Worm (Caenorhabditis elegans): Measurements from ENCODE around the gene ZC239.3.
"Not testable (repeated sequence)": the region's sequence is repeated elsewhere in the genome, so short reads cannot be mapped to it uniquely, and the experiment has no call there.

Gene ZC239.3

ce11 chrII:3215762-3216161, at the start of gene ZC239.3:
TSS of gene ZC239.3 (plus strand) at chrII:3216062.
- TF ChIP-seq him-1, dao-5, W03F9.2 (tag; optimal IDR thresholded peaks at IDR 0.05): not testable (repeated sequence)

DNA sequence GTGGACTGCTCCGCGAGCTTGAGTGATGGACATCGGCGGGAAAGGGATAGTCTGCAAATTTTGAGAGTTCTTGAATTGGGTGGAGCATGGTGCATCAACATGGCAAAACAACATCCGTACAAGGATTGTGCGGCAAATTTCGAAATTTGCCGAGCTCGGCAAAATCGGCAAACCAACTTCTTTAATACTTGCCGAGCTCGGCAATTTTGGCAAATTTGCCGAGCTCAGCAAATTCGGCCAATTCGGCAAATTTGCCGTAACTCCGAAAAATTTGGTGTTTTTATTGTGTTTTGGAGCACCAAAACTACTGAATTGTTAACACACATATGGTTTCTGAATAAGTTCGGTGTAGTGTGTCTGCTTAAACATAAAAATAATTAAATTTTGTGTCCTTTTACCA, 45.8 kb upstream of the ZC239.3 start, which contains the start of gene fbxc-55:
Gene fbxc-55, minus strand, starts transcription at position 101 of the 400 bp plus-strand sequence.
- TF ChIP-seq him-1 (tag; optimal IDR thresholded peaks at IDR 0.05) (no peak), W03F9.2 (tag; optimal IDR thresholded peaks at IDR 0.05) (no peak), dao-5 (tag; optimal IDR thresholded peaks at IDR 0.05) (no peak)

DNA sequence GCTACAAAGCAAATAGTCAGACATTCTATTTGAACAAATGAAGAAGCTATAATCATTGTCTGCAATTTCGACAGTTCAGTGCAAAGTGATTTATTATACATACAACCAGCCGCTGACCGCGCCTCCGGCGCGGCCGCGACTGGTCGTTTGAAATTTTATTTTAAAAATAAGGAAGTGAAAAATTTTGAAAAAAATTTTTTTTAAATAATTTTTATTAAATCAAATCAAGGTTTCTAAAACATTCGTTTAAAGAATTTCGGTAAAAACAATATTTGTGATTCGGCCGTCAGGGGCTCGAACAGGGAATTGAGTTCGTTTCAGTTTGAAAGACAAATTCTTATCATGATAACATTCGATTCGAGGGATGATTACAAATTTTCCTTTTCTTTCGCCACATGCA, 43.7 kb upstream of the ZC239.3 start, which contains the start of gene Y27F2A.10:
Gene Y27F2A.10, minus strand, starts transcription at position 101 of the 400 bp plus-strand sequence.
- TF ChIP-seq him-1 (tag; optimal IDR thresholded peaks at IDR 0.05), result no peak

DNA sequence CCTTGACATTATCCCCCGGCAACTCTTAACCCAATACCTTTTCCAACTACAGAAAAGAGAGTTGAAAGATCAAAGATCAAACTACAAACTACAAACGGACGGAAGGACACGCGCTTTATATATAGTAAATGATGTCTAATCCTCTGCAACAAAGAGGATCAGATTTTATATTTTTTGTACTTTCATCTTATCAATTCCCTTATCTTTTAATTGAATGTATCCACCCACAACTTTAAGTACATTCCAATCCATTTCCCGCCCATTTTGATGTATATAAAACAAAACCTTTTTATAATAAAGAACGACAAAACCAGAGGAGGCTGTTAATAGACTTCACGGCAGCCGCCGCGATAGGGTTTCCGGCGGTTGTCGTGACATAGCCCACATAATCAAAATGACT, 38.2 kb upstream of the ZC239.3 start, which contains the start of gene sri-40:
Gene sri-40, plus strand, starts transcription at position 301 of the 400 bp plus-strand sequence.
- TF ChIP-seq dao-5, W03F9.2, him-1 (tag; optimal IDR thresholded peaks at IDR 0.05): not testable (repeated sequence)

DNA sequence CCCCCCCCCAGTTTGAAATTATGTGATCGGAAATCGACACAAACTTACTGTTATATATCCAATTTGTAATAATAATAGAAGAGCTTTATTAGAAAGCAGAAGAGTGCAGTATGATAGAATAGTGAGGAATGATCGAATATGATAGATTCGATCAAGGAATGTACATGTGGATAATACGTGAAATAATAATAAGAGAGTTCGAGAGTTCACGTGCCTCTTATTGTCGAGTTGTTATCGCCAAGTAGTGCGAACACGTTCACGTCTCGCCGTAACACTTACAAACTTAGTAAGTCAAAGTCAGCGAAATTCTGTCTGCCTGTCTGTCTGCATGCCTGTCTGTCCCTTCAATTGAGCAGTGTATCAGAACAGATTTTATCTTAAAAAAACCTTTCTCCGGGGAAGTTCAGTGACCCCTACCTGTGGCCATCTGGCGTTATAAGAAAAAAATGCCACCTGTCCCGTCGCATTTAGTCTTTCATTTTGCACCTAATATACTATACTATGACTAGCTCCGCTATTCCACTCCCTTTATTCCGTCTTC, 32.5 kb upstream of the ZC239.3 start, which contains the start of the genes Y27F2A.6 and Y27F2A.8:
Gene Y27F2A.6, minus strand, starts transcription at position 101 of the 541 bp plus-strand sequence.
Gene Y27F2A.8, plus strand, starts transcription at position 491 of the 541 bp plus-strand sequence.
- TF ChIP-seq dao-5, W03F9.2, him-1 (tag; optimal IDR thresholded peaks at IDR 0.05): not testable (repeated sequence)

ce11 chrII:3184858-3185257, 31.0 kb upstream of the ZC239.3 start, which contains the start of gene sri-78:
TSS of gene sri-78 (plus strand) at chrII:3185158.
- not testable (repeated sequence) for TF ChIP-seq dao-5, W03F9.2, him-1 (tag; optimal IDR thresholded peaks at IDR 0.05)

- no peak for TF ChIP-seq dao-5 (tag; optimal IDR thresholded peaks at IDR 0.05)
Observed at ce11 chrII:3185848-3186247, 30.0 kb upstream of the ZC239.3 start.

ce11 chrII:3189038-3189437, 26.8 kb upstream of the ZC239.3 start, which contains the start of gene Y27F2A.11:
TSS of gene Y27F2A.11 (plus strand) at chrII:3189338.
- not testable (repeated sequence) for TF ChIP-seq him-1, dao-5, W03F9.2 (tag; optimal IDR thresholded peaks at IDR 0.05)

DNA sequence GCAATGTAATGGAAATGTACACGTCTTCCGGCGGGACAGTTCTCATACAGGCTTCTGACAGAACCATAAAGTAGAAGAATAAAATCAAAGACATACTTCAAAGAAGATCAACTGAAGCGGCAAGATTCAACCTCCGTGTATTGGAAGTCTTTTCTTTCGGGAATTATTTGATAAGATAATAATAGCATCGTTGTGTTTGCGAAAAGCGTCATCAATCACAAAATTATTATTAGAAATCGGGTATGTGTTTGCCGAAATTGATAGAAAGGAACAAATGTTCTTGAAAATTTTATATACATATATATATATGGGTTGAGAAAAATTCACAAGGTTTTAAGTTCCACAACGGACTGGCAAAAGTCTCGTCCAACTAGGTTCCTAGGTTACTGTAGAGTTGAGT, 24.3 kb upstream of the ZC239.3 start, which contains the start of gene Y27F2A.9:
Gene Y27F2A.9, minus strand, starts transcription at position 101 of the 400 bp plus-strand sequence.
- not testable (repeated sequence) for TF ChIP-seq W03F9.2, dao-5, him-1 (tag; optimal IDR thresholded peaks at IDR 0.05)

DNA sequence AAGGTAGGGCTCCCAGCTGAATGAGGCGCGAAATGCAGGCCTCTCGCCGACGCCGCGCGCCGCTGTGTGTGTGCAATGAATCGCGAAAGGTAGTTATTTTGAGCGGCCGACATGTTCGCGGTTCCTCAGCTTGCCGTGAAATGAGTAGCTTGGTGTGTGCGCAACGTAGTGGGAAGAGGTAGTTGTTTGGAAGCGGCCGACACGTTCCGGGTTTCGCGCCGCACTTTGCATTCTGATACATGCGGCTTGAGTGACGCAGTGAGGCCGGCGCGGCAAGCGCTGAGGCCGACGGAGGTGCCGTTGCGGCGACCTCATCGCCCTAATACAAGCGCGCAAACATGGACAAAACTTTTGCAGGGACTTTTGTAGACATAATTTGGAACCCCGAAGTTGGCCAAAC, 20.1 kb upstream of the ZC239.3 start:
- TF ChIP-seq him-1 (tag; optimal IDR thresholded peaks at IDR 0.05), result no peak
- no peak for TF ChIP-seq dao-5 (tag; optimal IDR thresholded peaks at IDR 0.05)
- no peak for TF ChIP-seq W03F9.2 (tag; optimal IDR thresholded peaks at IDR 0.05)

- TF ChIP-seq dao-5 (tag; optimal IDR thresholded peaks at IDR 0.05) (no peak), him-1 (tag; optimal IDR thresholded peaks at IDR 0.05) (no peak), W03F9.2 (tag; optimal IDR thresholded peaks at IDR 0.05) (no peak)
Observed at ce11 chrII:3196966-3197365, 18.9 kb upstream of the ZC239.3 start, which contains the start of gene gcy-15. TSS of gene gcy-15 (minus strand) at chrII:3197066.

DNA sequence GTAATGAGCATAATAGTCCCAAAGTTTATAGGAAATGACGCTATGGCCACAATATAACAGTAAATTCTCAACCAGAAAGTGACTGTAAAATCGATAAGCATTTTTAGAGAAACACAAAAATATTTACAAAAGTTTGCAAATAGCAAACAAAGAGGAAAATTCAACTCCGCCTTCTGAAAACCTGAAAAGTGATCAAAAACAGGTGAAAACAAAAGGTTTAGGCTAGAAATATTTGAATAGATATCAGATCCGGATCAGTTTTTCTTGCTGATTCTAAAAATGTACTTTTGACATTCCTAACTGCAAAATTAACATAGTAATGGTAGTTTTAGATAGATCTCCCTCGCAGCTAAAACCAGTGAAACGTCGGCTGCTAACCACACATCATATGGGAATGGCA, 16.9 kb upstream of the ZC239.3 start, which contains the start of gene sri-51:
Gene sri-51, minus strand, starts transcription at position 101 of the 400 bp plus-strand sequence.
- TF ChIP-seq W03F9.2 (tag; optimal IDR thresholded peaks at IDR 0.05), result no peak
- TF ChIP-seq dao-5 (tag; optimal IDR thresholded peaks at IDR 0.05), result no peak
- TF ChIP-seq him-1 (tag; optimal IDR thresholded peaks at IDR 0.05), result no peak

DNA sequence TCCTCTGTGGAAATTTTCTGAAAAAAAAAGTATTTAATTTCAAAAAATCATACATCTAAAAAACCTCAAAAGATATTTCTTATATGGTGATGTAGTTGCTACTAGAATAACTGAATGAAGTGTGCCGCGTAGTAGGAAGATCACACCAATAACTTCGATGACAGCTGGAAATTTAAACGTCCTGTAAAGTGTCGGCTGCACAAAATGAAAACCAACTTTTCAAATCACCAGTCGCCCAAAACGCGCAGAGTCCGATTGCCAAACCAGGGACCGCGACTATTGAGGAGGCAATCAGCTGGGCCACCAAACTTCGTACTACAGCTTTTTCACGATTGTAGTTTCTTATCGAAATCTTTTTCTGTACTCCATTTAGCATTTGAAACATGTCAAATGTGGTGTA, 14.6 kb upstream of the ZC239.3 start, which contains the start of gene sri-48:
Gene sri-48, minus strand, starts transcription at position 101 of the 400 bp plus-strand sequence.
- not testable (repeated sequence) for TF ChIP-seq dao-5, W03F9.2, him-1 (tag; optimal IDR thresholded peaks at IDR 0.05)

- TF ChIP-seq dao-5 (tag; optimal IDR thresholded peaks at IDR 0.05) (no peak), him-1 (tag; optimal IDR thresholded peaks at IDR 0.05) (no peak), W03F9.2 (tag; optimal IDR thresholded peaks at IDR 0.05) (no peak)
Observed at ce11 chrII:3202519-3202918, 13.3 kb upstream of the ZC239.3 start, which contains the start of gene sri-53. TSS of gene sri-53 (minus strand) at chrII:3202619.
